Fruit fly (Drosophila melanogaster) whole organism, embryonic: Measurements from ENCODE around the gene Dlip2.

ENCODE experiments used
- Abd-B ChIP-seq: fragments of 200-800 bp; sonication (Bioruptor generic); optimal IDR thresholded peaks from 2 replicates; lab custom pipeline; 2018; ENCODE audit warnings: missing biosample characterization, mild to moderate bottlenecking, missing genetic modification characterization, moderate library complexity
- Antp ChIP-seq: fragments of 200-800 bp; sonication (Bioruptor generic); optimal IDR thresholded peaks from 3 replicates; lab custom pipeline; 2016; ENCODE audit warnings: missing biosample characterization, missing genetic modification characterization
- Awh ChIP-seq: fragments of 200-800 bp; sonication (Bioruptor generic); IDR thresholded peaks from 2 replicates; pipeline ENCODE4, ENCODE4 v1.3.6; 2022; ENCODE audit warnings: missing biosample characterization, missing genetic modification characterization
- CG10209 ChIP-seq: fragments of 200-800 bp; sonication (Bioruptor generic); optimal IDR thresholded peaks from 3 replicates; lab custom pipeline; 2017; ENCODE audit warnings: missing biosample characterization, mild to moderate bottlenecking, missing genetic modification characterization, missing genetic modification reagents
- CG11560 ChIP-seq: fragments of 200-800 bp; sonication (Bioruptor generic); IDR thresholded peaks from 3 replicates; pipeline ENCODE4 v1.3.6; 2022; ENCODE audit warnings: missing biosample characterization, missing genetic modification characterization
- CG12236 ChIP-seq: fragments of 200-800 bp; sonication (Bioruptor generic); optimal IDR thresholded peaks from 2 replicates; lab custom pipeline; 2016; ENCODE audit warnings: missing biosample characterization, missing genetic modification characterization
- CG13123 ChIP-seq: fragments of 200-800 bp; sonication (Bioruptor generic); optimal IDR thresholded peaks from 2 replicates; lab custom pipeline; 2016; ENCODE audit warnings: missing biosample characterization, missing genetic modification characterization
- CG14965 ChIP-seq: fragments of 200-800 bp; sonication (Bioruptor generic); optimal IDR thresholded peaks from 2 replicates; lab custom pipeline; 2016; ENCODE audit warnings: missing biosample characterization, missing genetic modification characterization, borderline replicate concordance
- CG17385 ChIP-seq: fragments of 200-800 bp; sonication (Bioruptor generic); optimal IDR thresholded peaks from 3 replicates; lab custom pipeline; 2018; ENCODE audit warnings: missing biosample characterization, mild to moderate bottlenecking, missing genetic modification characterization
- CG1792 ChIP-seq: fragments of 200-800 bp; sonication (Bioruptor generic); optimal IDR thresholded peaks from 2 replicates; lab custom pipeline; 2016; ENCODE audit warnings: missing biosample characterization, missing genetic modification characterization
- CG33557 ChIP-seq: fragments of 200-800 bp; sonication (Bioruptor generic); optimal IDR thresholded peaks from 2 replicates; lab custom pipeline; 2019; ENCODE audit warnings: missing biosample characterization, mild to moderate bottlenecking, missing genetic modification characterization, moderate library complexity
- CG34422 ChIP-seq: fragments of 200-800 bp; sonication (Bioruptor generic); IDR thresholded peaks from 3 replicates; pipeline ENCODE4 v1.3.6; 2022; ENCODE audit warnings: missing biosample characterization, missing genetic modification characterization
- CG4617 ChIP-seq: fragments of 200-800 bp; sonication (Bioruptor generic); optimal IDR thresholded peaks from 3 replicates; lab custom pipeline; 2016; ENCODE audit warnings: missing biosample characterization, missing genetic modification characterization, borderline replicate concordance
- CG4707 ChIP-seq: fragments of 200-800 bp; sonication (Bioruptor generic); optimal IDR thresholded peaks from 2 replicates; lab custom pipeline; 2018; ENCODE audit warnings: missing biosample characterization, mild to moderate bottlenecking, missing genetic modification characterization, moderate library complexity
- CG6254 ChIP-seq: fragments of 200-800 bp; sonication (Bioruptor generic); optimal IDR thresholded peaks from 3 replicates; lab custom pipeline; 2017; ENCODE audit warnings: mild to moderate bottlenecking, missing biosample characterization, missing genetic modification reagents, missing genetic modification characterization
- CG6765 ChIP-seq: fragments of 200-800 bp; sonication (Bioruptor generic); optimal IDR thresholded peaks from 3 replicates; lab custom pipeline; 2017; ENCODE audit warnings: missing biosample characterization, mild to moderate bottlenecking, missing genetic modification characterization
- CG6813 ChIP-seq: fragments of 200-800 bp; sonication (Bioruptor generic); optimal IDR thresholded peaks from 2 replicates; lab custom pipeline; 2017; ENCODE audit warnings: missing biosample characterization, missing genetic modification characterization, mild to moderate bottlenecking, moderate library complexity, missing genetic modification reagents
- CG9437 ChIP-seq: fragments of 200-800 bp; sonication (Bioruptor generic); optimal IDR thresholded peaks from 2 replicates; lab custom pipeline; 2018; ENCODE audit warnings: missing biosample characterization, mild to moderate bottlenecking, missing genetic modification characterization
- CG9797 ChIP-seq: fragments of 200-800 bp; sonication (Bioruptor generic); optimal IDR thresholded peaks from 3 replicates; lab custom pipeline; 2018; ENCODE audit warnings: missing biosample characterization, mild to moderate bottlenecking, missing genetic modification characterization
- CG9817 ChIP-seq: fragments of 200-800 bp; sonication (Bioruptor generic); optimal IDR thresholded peaks from 2 replicates; lab custom pipeline; 2018; ENCODE audit warnings: missing biosample characterization, mild to moderate bottlenecking, missing genetic modification characterization, moderate library complexity
- Dfd ChIP-seq, 2 experiments: fragments of >200 bp; optimal IDR thresholded peaks; 2 replicates each; lab custom pipeline; 2017; ENCODE audit warnings: missing biosample characterization in 2 of 2, missing genetic modification characterization in 2 of 2
- NK7.1 ChIP-seq: fragments of 200-800 bp; sonication (Bioruptor generic); optimal IDR thresholded peaks from 3 replicates; lab custom pipeline; 2016; ENCODE audit warnings: missing biosample characterization, missing genetic modification characterization
- Nf-YB ChIP-seq: fragments of 200-800 bp; sonication (Bioruptor generic); optimal IDR thresholded peaks from 3 replicates; lab custom pipeline; 2019; ENCODE audit warnings: missing biosample characterization, mild to moderate bottlenecking, missing genetic modification characterization, moderate library complexity
- Oli ChIP-seq: fragments of 200-800 bp; sonication (Bioruptor generic); optimal IDR thresholded peaks from 2 replicates; lab custom pipeline; 2018; ENCODE audit warnings: missing biosample characterization, mild to moderate bottlenecking, missing genetic modification characterization, moderate library complexity
- Pdp1 ChIP-seq, 2 experiments: fragments of 200-800 bp; sonication (Bioruptor generic); optimal IDR thresholded peaks; 3 replicates each; lab custom pipeline; 2016; ENCODE audit warnings: missing biosample characterization in 2 of 2, missing genetic modification characterization in 2 of 2, mild to moderate bottlenecking in 1 of 2, moderate library complexity in 1 of 2
- Rx ChIP-seq: fragments of 200-800 bp; sonication (Bioruptor generic); IDR thresholded peaks from 2 replicates; pipeline ENCODE4 v1.3.6; 2022; ENCODE audit warnings: missing biosample characterization, missing genetic modification characterization
- Side ChIP-seq: fragments of 200-800 bp; sonication (Bioruptor generic); optimal IDR thresholded peaks from 2 replicates; lab custom pipeline; 2016; ENCODE audit warnings: missing biosample characterization, missing genetic modification characterization
- Sry-δ ChIP-seq: fragments of 200-800 bp; sonication (Bioruptor generic); optimal IDR thresholded peaks from 2 replicates; lab custom pipeline; 2016; ENCODE audit warnings: missing biosample characterization, missing genetic modification characterization
- cas ChIP-seq: fragments of 200-800 bp; sonication (Bioruptor generic); IDR thresholded peaks from 2 replicates; pipeline ENCODE4 v1.3.6; 2022; ENCODE audit warnings: missing biosample characterization, missing genetic modification characterization
- da ChIP-seq: fragments of 200-800 bp; sonication (Bioruptor generic); optimal IDR thresholded peaks from 2 replicates; lab custom pipeline; 2016; ENCODE audit warnings: missing biosample characterization, missing genetic modification characterization
- esg ChIP-seq: fragments of 200-800 bp; sonication (Bioruptor generic); conservative IDR thresholded peaks from 2 replicates; pipeline ENCODE4 v1.3.6; 2022; ENCODE audit warnings: missing biosample characterization, missing genetic modification characterization
- gem ChIP-seq: fragments of 200-800 bp; sonication (Bioruptor generic); optimal IDR thresholded peaks from 2 replicates; lab custom pipeline; 2019; ENCODE audit warnings: missing biosample characterization, mild to moderate bottlenecking, missing genetic modification characterization, moderate library complexity
- gsb ChIP-seq: fragments of 200-800 bp; sonication (Bioruptor generic); IDR thresholded peaks from 2 replicates; pipeline ENCODE4 v1.3.6; 2022; ENCODE audit warnings: missing biosample characterization, missing genetic modification characterization
- gsb-n ChIP-seq: fragments of 200-800 bp; sonication (Bioruptor generic); optimal IDR thresholded peaks from 3 replicates; lab custom pipeline; 2018; ENCODE audit warnings: missing biosample characterization, mild to moderate bottlenecking, missing genetic modification characterization
- ham ChIP-seq: fragments of 200-800 bp; sonication (Bioruptor generic); IDR thresholded peaks from 2 replicates; pipeline ENCODE4 v1.3.6; 2022; ENCODE audit warnings: missing biosample characterization, missing genetic modification characterization
- jigr1 ChIP-seq: fragments of 200-800 bp; sonication (Bioruptor generic); IDR thresholded peaks from 3 replicates; pipeline ENCODE4 v1.3.6; 2022; ENCODE audit warnings: missing biosample characterization, missing genetic modification characterization
- kah ChIP-seq: fragments of 200-800 bp; sonication (Bioruptor generic); optimal IDR thresholded peaks from 2 replicates; lab custom pipeline; 2018; ENCODE audit warnings: missing biosample characterization, mild to moderate bottlenecking, missing genetic modification characterization
- lmd ChIP-seq: fragments of 200-800 bp; sonication (Bioruptor generic); IDR thresholded peaks from 2 replicates; pipeline ENCODE4 v1.3.6; 2022; ENCODE audit warnings: missing biosample characterization, missing genetic modification characterization
- lola ChIP-seq, 3 experiments: fragments of >200 bp in 2 of 3; fragments of 200-800 bp in 1 of 3; sonication (Bioruptor generic) in 1 of 3; optimal IDR thresholded peaks; 2 replicates each; lab custom pipeline; 2017 to 2019; ENCODE audit warnings: missing biosample characterization in 3 of 3, missing genetic modification characterization in 3 of 3, mild to moderate bottlenecking in 1 of 3, moderate library complexity in 1 of 3
- mld ChIP-seq: fragments of 200-800 bp; sonication (Bioruptor generic); IDR thresholded peaks from 3 replicates; pipeline ENCODE4 v1.3.6; 2022; ENCODE audit warnings: missing biosample characterization, missing genetic modification characterization; ENCODE audit not compliant: partially characterized antibody
- pho ChIP-seq: fragments of 200-800 bp; sonication (Bioruptor generic); optimal IDR thresholded peaks from 2 replicates; lab custom pipeline; 2016; ENCODE audit warnings: missing biosample characterization, missing genetic modification characterization
- pros ChIP-seq: fragments of 200-800 bp; sonication (Bioruptor generic); optimal IDR thresholded peaks from 3 replicates; lab custom pipeline; 2019; ENCODE audit warnings: missing biosample characterization, mild to moderate bottlenecking, missing genetic modification characterization, moderate library complexity
- pum ChIP-seq: fragments of 200-800 bp; sonication (Bioruptor generic); optimal IDR thresholded peaks from 2 replicates; lab custom pipeline; 2016; ENCODE audit warnings: missing biosample characterization, missing genetic modification characterization
- schlank ChIP-seq: fragments of 200-800 bp; sonication (Bioruptor generic); optimal IDR thresholded peaks from 2 replicates; lab custom pipeline; 2018; ENCODE audit warnings: missing biosample characterization, mild to moderate bottlenecking, missing genetic modification characterization
- sima ChIP-seq: fragments of 200-800 bp; sonication (Bioruptor generic); optimal IDR thresholded peaks from 2 replicates; lab custom pipeline; 2016; ENCODE audit warnings: missing biosample characterization, missing genetic modification characterization
- ssp ChIP-seq: fragments of 200-800 bp; sonication (Bioruptor generic); IDR thresholded peaks from 2 replicates; pipeline ENCODE4 v1.3.6; 2022; ENCODE audit warnings: missing biosample characterization, missing genetic modification characterization
- usp ChIP-seq: fragments of >200 bp; optimal IDR thresholded peaks from 2 replicates; lab custom pipeline; 2017; ENCODE audit warnings: missing biosample characterization, missing genetic modification characterization
- vvl ChIP-seq: fragments of 200-800 bp; sonication (Bioruptor generic); IDR thresholded peaks from 2 replicates; pipeline ENCODE4 v1.3.6; 2022; ENCODE audit warnings: missing biosample characterization, missing genetic modification characterization
- yki ChIP-seq: fragments of >200 bp; optimal IDR thresholded peaks from 3 replicates; lab custom pipeline; 2018

Gene Dlip2

dm6 chr3R:4658991-4659933, 13.8 kb upstream of the Dlip2 start, which contains the start of gene smash (continued):
- TF ChIP-seq CG6254 (GFP tag; lab: Kevin White, UChicago) (no peak), gem (tag; lab: Kevin White, UChicago) (no peak), gsb (GFP tag; lab: Robert Waterston, UW) (no peak; the same call in 1 of the 2 replicates), Nf-YB (GFP tag; lab: Kevin White, UChicago) (no peak), CG13123 (GFP tag; lab: Kevin White, UChicago) (no peak), CG9817 (tag; lab: Kevin White, UChicago) (no peak), CG11560 (tag; lab: Robert Waterston, UW) (no peak), pum (no peak), gsb-n (tag; lab: Kevin White, UChicago) (peak; percentile 49), esg (GFP tag; lab: Robert Waterston, UW) (no peak), vvl (GFP tag; lab: Robert Waterston, UW) (peak; percentile 72), CG33557 (GFP tag; lab: Kevin White, UChicago) (no peak), usp (GFP tag; lab: Kevin White, UChicago) (no peak), NK7.1 (GFP tag; lab: Kevin White, UChicago) (peak; percentile 23), cas (GFP tag; lab: Robert Waterston, UW) (no peak), CG1792 (GFP tag; lab: Kevin White, UChicago) (no peak), pho (no peak), Abd-B (GFP tag; lab: Kevin White, UChicago) (no peak), Rx (GFP tag; lab: Robert Waterston, UW) (no peak; the same call in 1 of the 2 replicates), da (GFP tag; lab: Kevin White, UChicago) (no peak), ham (GFP tag; lab: Robert Waterston, UW) (no peak), CG17385 (peak; percentile 28), CG12236 (GFP tag; lab: Kevin White, UChicago) (no peak), CG6765 (peak; percentile 64), Oli (no peak), Dfd (GFP tag; optimal IDR thresholded peaks at IDR 0.05; lab: Kevin White, UChicago) (no peak), CG9797 (peak; percentile 95), lola (GFP tag; optimal IDR thresholded peaks at IDR 0.05; lab: Kevin White, UChicago) (no peak), CG14965 (peak; percentile 24), kah (GFP tag; lab: Kevin White, UChicago) (no peak), Sry-δ (GFP tag; lab: Kevin White, UChicago) (peak; percentile 26), Side (GFP tag; lab: Kevin White, UChicago) (peak; percentile 35), CG34422 (GFP tag; lab: Robert Waterston, UW) (peak; percentile 80; the same call in 1 of the 3 replicates), CG10209 (GFP tag; lab: Kevin White, UChicago) (no peak), CG4707 (no peak), Antp (GFP tag; lab: Kevin White, UChicago) (peak; percentile 27), sima (GFP tag; lab: Kevin White, UChicago) (no peak), Pdp1 (GFP tag; optimal IDR thresholded peaks at IDR 0.05; lab: Kevin White, UChicago) (peak in 1 of 2 experiments; percentile 98), schlank (tag; lab: Kevin White, UChicago) (no peak), jigr1 (no peak), lmd (GFP tag; lab: Robert Waterston, UW) (peak; percentile 29; the same call in 1 of the 2 replicates), ssp (no peak), mld (no peak), yki (lab: Kevin White, UChicago) (no peak), CG4617 (no peak), pros (no peak), CG9437 (GFP tag; lab: Kevin White, UChicago) (peak; percentile 100), Awh (0 out of 2 replicates have a peak, but pooled peaks have one; percentile 11), CG6813 (peak; percentile 29)
